Worm (Caenorhabditis elegans) whole organism, midembryonic: Measurements from ENCODE around the gene tag-293.

Experiments used
- T22C8.4 ChIP-seq: fragments of 200-800 bp; sonication (Bioruptor generic); IDR thresholded peaks from 2 replicates; pipeline ENCODE4 v1.3.6; 2022; ENCODE audit warnings: missing genetic modification characterization, missing compliant biosample characterization
- flt-1 ChIP-seq: fragments of 200-800 bp; sonication (Bioruptor generic); IDR thresholded peaks from 2 replicates; pipeline ENCODE4 v1.3.6; 2022; ENCODE audit warnings: missing genetic modification characterization, missing compliant biosample characterization
- klf-2 ChIP-seq: fragments of 200-800 bp; sonication (Bioruptor generic); conservative IDR thresholded peaks from 2 replicates; pipeline ENCODE4 v1.3.6; 2022; ENCODE audit warnings: missing genetic modification reagents, missing genetic modification characterization, missing compliant biosample characterization
- med-1 ChIP-seq: sonication (generic microtip); optimal IDR thresholded peaks from 2 replicates; lab custom pipeline; 2017; ENCODE audit warnings: missing genetic modification characterization, mild to moderate bottlenecking, missing compliant biosample characterization, antibody characterized with exemption, missing genetic modification reagents; ENCODE audit not compliant: insufficient read depth
- ztf-23 ChIP-seq: fragments of 200-800 bp; sonication (Bioruptor generic); IDR thresholded peaks from 2 replicates; pipeline ENCODE4 v1.3.6; 2022; ENCODE audit warnings: missing genetic modification reagents, missing genetic modification characterization, missing compliant biosample characterization

DNA sequence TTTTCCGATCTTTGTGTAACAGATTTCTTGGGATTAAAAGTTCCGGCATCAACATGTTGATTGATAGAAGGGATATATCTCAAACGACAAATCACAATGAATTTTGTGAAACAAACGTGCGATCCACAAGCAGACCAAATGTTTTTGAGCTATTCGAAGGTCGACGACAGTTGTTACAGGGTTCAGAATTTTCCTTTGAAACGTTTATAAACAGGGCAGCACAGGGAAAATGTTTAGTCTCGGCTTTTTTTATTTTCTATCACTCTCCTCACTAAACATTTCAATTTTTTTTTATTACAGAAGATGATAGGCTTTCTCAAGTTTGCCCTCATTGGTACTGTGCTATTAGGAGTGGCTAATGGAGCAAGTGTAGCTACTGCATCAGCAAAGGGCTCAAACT lies 9.6 kb upstream of the tag-293 start, which contains the start of gene exc-13:
- TF ChIP-seq klf-2 (GFP tag; lab: Robert Waterston, UW) = no peak
- TF ChIP-seq flt-1 = no peak
- TF ChIP-seq T22C8.4 (GFP tag; lab: Robert Waterston, UW) = no peak
- TF ChIP-seq med-1 (GFP tag; lab: Kevin White, UChicago) = no peak
- no peak for TF ChIP-seq ztf-23 (GFP tag; lab: Robert Waterston, UW)
